Fruit fly (Drosophila melanogaster) whole organism, wandering third instar larva: ENCODE results near the gene CG33346.

Source experiments
- Abd-B ChIP-seq: fragments of >200 bp; optimal IDR thresholded peaks from 2 replicates; lab custom pipeline; 2017; ENCODE audit warnings: missing biosample characterization, missing genetic modification characterization
- CG32264 ChIP-seq: fragments of 200-800 bp; sonication (Bioruptor generic); optimal IDR thresholded peaks from 2 replicates; lab custom pipeline; 2016; ENCODE audit warnings: missing biosample characterization, missing genetic modification characterization
- CrebA ChIP-seq: fragments of 200-800 bp; sonication (Bioruptor generic); optimal IDR thresholded peaks from 2 replicates; lab custom pipeline; 2016; ENCODE audit warnings: missing biosample characterization, mild to moderate bottlenecking, missing genetic modification characterization, borderline replicate concordance
- Dfd ChIP-seq: fragments of >200 bp; optimal IDR thresholded peaks from 2 replicates; lab custom pipeline; 2017; ENCODE audit warnings: missing biosample characterization, missing genetic modification characterization
- Dif ChIP-seq: fragments of 200-275, 200-300 bp; sonication (Bioruptor generic); optimal IDR thresholded peaks from 2 replicates; lab custom pipeline; 2018; ENCODE audit warnings: missing biosample characterization, missing genetic modification characterization; ENCODE audit not compliant: partially characterized antibody
- GATAd ChIP-seq: sonication (Bioruptor generic); optimal IDR thresholded peaks from 2 replicates; lab custom pipeline; 2016; ENCODE audit warnings: missing biosample characterization, missing genetic modification characterization
- HLH106 ChIP-seq: fragments of 200-800 bp; optimal IDR thresholded peaks from 3 replicates; lab custom pipeline; 2019; ENCODE audit warnings: missing biosample characterization, mild to moderate bottlenecking, missing genetic modification characterization, moderate library complexity
- Hnf4 ChIP-seq: fragments of 200-800 bp; sonication (Bioruptor generic); optimal IDR thresholded peaks from 2 replicates; lab custom pipeline; 2016; ENCODE audit warnings: missing biosample characterization, mild to moderate bottlenecking, missing genetic modification characterization
- Hr83 ChIP-seq: fragments of 200-300 bp; sonication (Bioruptor generic); optimal IDR thresholded peaks from 2 replicates; lab custom pipeline; 2016; ENCODE audit warnings: missing biosample characterization, mild to moderate bottlenecking, missing genetic modification characterization, moderate library complexity; ENCODE audit not compliant: poor library complexity, severe bottlenecking
- Jra ChIP-seq: sonication (Bioruptor generic); optimal IDR thresholded peaks from 2 replicates; lab custom pipeline; 2016; ENCODE audit warnings: missing biosample characterization, missing genetic modification characterization
- Mio ChIP-seq: sonication (Bioruptor generic); optimal IDR thresholded peaks from 2 replicates; lab custom pipeline; 2016; ENCODE audit warnings: missing biosample characterization, missing genetic modification characterization
- Myc ChIP-seq: fragments of >200 bp; optimal IDR thresholded peaks from 2 replicates; lab custom pipeline; 2017
- N ChIP-seq: fragments of >200 bp; optimal IDR thresholded peaks from 2 replicates; lab custom pipeline; 2018; ENCODE audit warnings: missing biosample characterization, missing external identifiers, missing genetic modification characterization
- OdsH ChIP-seq: fragments of 200-800 bp; sonication (Bioruptor generic); optimal IDR thresholded peaks from 2 replicates; lab custom pipeline; 2016; ENCODE audit warnings: missing biosample characterization, mild to moderate bottlenecking, missing genetic modification characterization
- Rel ChIP-seq, 2 experiments: fragments of 200-800 bp; sonication (Bioruptor generic) in 1 of 2; optimal IDR thresholded peaks; 2 replicates in 1 of 2; 3 replicates in 1 of 2; lab custom pipeline; 2016 to 2019; ENCODE audit warnings: mild to moderate bottlenecking in 2 of 2, missing biosample characterization in 2 of 2, missing genetic modification characterization in 2 of 2, moderate library complexity in 1 of 2
- Sp1 ChIP-seq: fragments of 200-800 bp; sonication (Bioruptor generic); optimal IDR thresholded peaks from 3 replicates; lab custom pipeline; 2019; ENCODE audit warnings: missing biosample characterization, mild to moderate bottlenecking, missing genetic modification characterization, moderate library complexity
- Vsx2 ChIP-seq: fragments of 200-300, 225-300 bp; sonication (Bioruptor generic); optimal IDR thresholded peaks from 2 replicates; lab custom pipeline; 2018; ENCODE audit warnings: missing biosample characterization, missing genetic modification characterization; ENCODE audit not compliant: partially characterized antibody
- br ChIP-seq: fragments of 200-800 bp; sonication (Bioruptor generic); optimal IDR thresholded peaks from 2 replicates; lab custom pipeline; 2016; ENCODE audit warnings: missing biosample characterization, missing genetic modification characterization
- brk ChIP-seq: fragments of 200-800 bp; sonication (Bioruptor generic); optimal IDR thresholded peaks from 2 replicates; lab custom pipeline; 2016; ENCODE audit warnings: missing biosample characterization, mild to moderate bottlenecking, missing genetic modification characterization
- dl ChIP-seq, 2 experiments: fragments of 175-275, 200-275 bp in 1 of 2; fragments of 200-275 bp in 1 of 2; sonication (Bioruptor generic); optimal IDR thresholded peaks; lab custom pipeline; 2018; ENCODE audit warnings: mild to moderate bottlenecking in 2 of 2, missing biosample characterization in 2 of 2, missing genetic modification characterization in 2 of 2, moderate library complexity in 2 of 2; ENCODE audit not compliant: partially characterized antibody in 2 of 2, insufficient read depth in 1 of 2
- dmrt93B ChIP-seq: fragments of 200-800 bp; sonication (Bioruptor generic); optimal IDR thresholded peaks from 2 replicates; lab custom pipeline; 2018; ENCODE audit warnings: missing biosample characterization, mild to moderate bottlenecking, missing genetic modification characterization
- ey ChIP-seq: fragments of 200-800 bp; sonication (Bioruptor generic); optimal IDR thresholded peaks from 2 replicates; lab custom pipeline; 2016; ENCODE audit warnings: missing biosample characterization, missing genetic modification characterization
- foxo ChIP-seq, 2 experiments: fragments of 200-800 bp; sonication (Bioruptor generic); optimal IDR thresholded peaks; 2 replicates in 1 of 2; 3 replicates in 1 of 2; lab custom pipeline; 2016 to 2017; ENCODE audit warnings: missing biosample characterization in 2 of 2, missing genetic modification characterization in 2 of 2
- fru ChIP-seq: fragments of 200-800 bp; sonication (Bioruptor generic); optimal IDR thresholded peaks from 3 replicates; lab custom pipeline; 2016; ENCODE audit warnings: missing biosample characterization, mild to moderate bottlenecking, missing genetic modification characterization
- h ChIP-seq: fragments of 200-800 bp; sonication (Bioruptor generic); optimal IDR thresholded peaks from 3 replicates; lab custom pipeline; 2016; ENCODE audit warnings: missing biosample characterization, mild to moderate bottlenecking, missing genetic modification characterization
- jim ChIP-seq: fragments of 175-275, 200-325 bp; sonication (Bioruptor generic); optimal IDR thresholded peaks from 2 replicates; lab custom pipeline; 2016; ENCODE audit warnings: missing biosample characterization, mild to moderate bottlenecking, missing genetic modification characterization
- lola ChIP-seq: fragments of >200 bp; optimal IDR thresholded peaks from 2 replicates; lab custom pipeline; 2017; ENCODE audit warnings: missing biosample characterization, missing genetic modification characterization
- pan ChIP-seq: fragments of >200 bp; optimal IDR thresholded peaks from 2 replicates; lab custom pipeline; 2017
- psq ChIP-seq: fragments of 200-800 bp; sonication (Bioruptor generic); optimal IDR thresholded peaks from 3 replicates; lab custom pipeline; 2017; ENCODE audit warnings: missing biosample characterization, mild to moderate bottlenecking, missing genetic modification characterization, moderate library complexity
- rgr ChIP-seq: fragments of 200-800 bp; sonication (Bioruptor generic); optimal IDR thresholded peaks from 3 replicates; lab custom pipeline; 2016; ENCODE audit warnings: missing biosample characterization, mild to moderate bottlenecking, missing genetic modification characterization
- sage ChIP-seq: fragments of 200-800 bp; sonication (Bioruptor generic); optimal IDR thresholded peaks from 2 replicates; lab custom pipeline; 2016; ENCODE audit warnings: missing biosample characterization, mild to moderate bottlenecking, missing genetic modification characterization
- sv ChIP-seq: fragments of 200-800 bp; sonication (Bioruptor generic); optimal IDR thresholded peaks from 3 replicates; lab custom pipeline; 2016; ENCODE audit warnings: missing biosample characterization, missing genetic modification characterization
- tai ChIP-seq: sonication (Bioruptor generic); optimal IDR thresholded peaks from 2 replicates; lab custom pipeline; 2016; ENCODE audit warnings: missing biosample characterization, missing genetic modification characterization
- usp ChIP-seq: fragments of >200 bp; optimal IDR thresholded peaks from 2 replicates; lab custom pipeline; 2017; ENCODE audit warnings: missing biosample characterization, missing genetic modification characterization
- woc ChIP-seq: sonication (Bioruptor generic); optimal IDR thresholded peaks from 2 replicates; lab custom pipeline; 2016; ENCODE audit warnings: missing biosample characterization, mild to moderate bottlenecking, missing genetic modification characterization

CG33346 gene

DNA sequence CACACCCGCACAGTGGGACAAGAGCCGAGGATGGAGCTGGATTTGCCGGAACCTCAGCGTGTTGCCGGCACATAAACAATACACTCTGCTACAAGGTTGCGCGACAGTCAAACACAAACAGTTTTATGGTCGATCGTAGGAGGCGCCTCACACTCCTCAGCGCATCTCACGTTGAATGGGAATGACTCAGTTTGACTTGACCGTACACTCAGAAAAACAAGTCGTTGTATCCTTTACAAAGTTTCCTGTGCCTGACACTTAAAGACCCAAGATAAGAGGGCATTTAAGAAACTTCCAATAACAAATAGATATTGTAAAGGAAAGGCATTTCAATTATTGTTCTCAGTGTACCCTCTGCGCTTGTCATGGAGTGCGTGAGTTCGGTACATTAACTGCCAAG is 37.3 kb upstream of the CG33346 start (continued):
- TF ChIP-seq Myc (lab: Kevin White, UChicago) (no peak), foxo (GFP tag; optimal IDR thresholded peaks at IDR 0.05; lab: Kevin White, UChicago) (peak in 1 of 2 experiments; percentile 52), Abd-B (no peak), tai (GFP tag; lab: Kevin White, UChicago) (no peak), sage (no peak), Sp1 (GFP tag; lab: Kevin White, UChicago) (no peak)

DNA sequence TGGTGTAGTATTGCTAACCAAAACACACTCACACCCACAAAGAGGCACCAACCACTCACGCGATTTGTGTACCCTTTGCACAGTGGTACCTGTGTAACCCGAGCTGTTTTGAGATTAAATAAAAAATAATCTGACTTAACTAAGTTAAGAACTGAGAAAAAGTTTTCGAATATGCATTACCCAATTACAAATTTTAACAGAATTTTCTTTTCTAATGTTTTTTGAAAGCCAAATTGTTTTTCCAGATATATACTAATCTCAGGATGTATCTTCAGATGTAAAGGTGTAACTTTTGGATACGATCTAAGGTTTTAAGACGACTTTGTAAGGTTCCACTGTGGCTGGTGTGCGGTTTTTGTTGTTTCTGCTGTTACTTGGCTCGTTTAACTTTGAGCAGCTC is 35.3 kb upstream of the CG33346 start:
- TF ChIP-seq HLH106 (tag; lab: Kevin White, UChicago) (peak; percentile 56), woc (GFP tag; lab: Kevin White, UChicago) (peak; percentile 36), h (GFP tag; lab: Kevin White, UChicago) (peak; percentile 59), Hr83 (GFP tag; lab: Kevin White, UChicago) (no peak), N (GFP tag; lab: Kevin White, UChicago) (no peak), fru (GFP tag; lab: Kevin White, UChicago) (peak; percentile 69), Jra (GFP tag; lab: Kevin White, UChicago) (peak; percentile 4), sv (no peak), usp (no peak), dl (GFP tag; optimal IDR thresholded peaks at IDR 0.05; lab: Kevin White, UChicago; ENCODE audit: insufficient read depth in 1 of 2, partially characterized antibody in 2 of 2) (no peak), OdsH (GFP tag; lab: Kevin White, UChicago) (peak; percentile 53), dmrt93B (GFP tag; lab: Kevin White, UChicago) (peak; percentile 19), CrebA (GFP tag; lab: Kevin White, UChicago) (no peak), br (GFP tag; lab: Kevin White, UChicago) (peak; percentile 66), pan (no peak), Sp1 (GFP tag; lab: Kevin White, UChicago) (peak; percentile 41), lola (no peak), Vsx2 (GFP tag; lab: Kevin White, UChicago) (no peak), Hnf4 (peak; percentile 45), Dfd (GFP tag; lab: Kevin White, UChicago) (no peak), psq (peak; percentile 0), foxo (GFP tag; optimal IDR thresholded peaks at IDR 0.05; lab: Kevin White, UChicago) (peak in 1 of 2 experiments; percentile 62), tai (GFP tag; lab: Kevin White, UChicago) (peak; percentile 26), ey (GFP tag; lab: Kevin White, UChicago) (peak; percentile 62), rgr (GFP tag; lab: Kevin White, UChicago) (peak; percentile 54), sage (no peak)

DNA sequence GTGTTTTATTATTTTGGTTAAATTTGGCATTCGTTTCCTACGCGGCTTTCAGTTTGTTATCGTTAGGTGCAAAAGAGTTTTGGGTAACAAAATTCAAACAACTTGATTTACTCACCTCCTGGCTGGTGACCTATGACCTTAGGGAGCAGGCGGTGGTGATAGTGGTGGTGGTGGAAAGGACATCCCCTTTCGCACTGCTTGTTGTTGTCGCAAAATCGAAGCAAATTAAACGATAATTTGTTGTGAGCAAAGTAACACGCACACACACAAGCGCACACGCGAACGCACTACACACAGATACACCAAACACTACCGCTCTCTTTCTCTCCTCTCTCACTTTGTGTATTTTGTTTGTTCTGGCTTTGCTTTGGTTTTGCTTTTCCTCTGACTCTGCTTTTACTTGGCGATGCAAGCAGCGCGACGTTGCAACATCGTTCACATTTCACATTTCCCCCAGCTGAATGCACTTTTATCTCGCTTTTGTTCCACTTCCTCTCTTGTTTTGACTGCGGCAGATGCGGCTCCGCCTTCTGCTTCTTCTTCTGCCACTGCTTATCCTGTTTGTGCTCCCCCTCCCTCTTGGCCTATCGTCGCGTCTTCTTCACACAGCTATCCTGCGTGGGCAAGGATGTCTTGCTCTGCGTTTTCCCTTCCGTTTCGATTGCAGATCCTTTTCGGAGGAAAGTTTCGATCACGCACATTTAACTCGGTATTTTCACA is 34.6 kb upstream of the CG33346 start:
- TF ChIP-seq psq (peak; percentile 95), br (GFP tag; lab: Kevin White, UChicago) (no peak), fru (GFP tag; lab: Kevin White, UChicago) (peak; percentile 84)
- TF ChIP-seq, all 38 proteins: peak for 2

DNA sequence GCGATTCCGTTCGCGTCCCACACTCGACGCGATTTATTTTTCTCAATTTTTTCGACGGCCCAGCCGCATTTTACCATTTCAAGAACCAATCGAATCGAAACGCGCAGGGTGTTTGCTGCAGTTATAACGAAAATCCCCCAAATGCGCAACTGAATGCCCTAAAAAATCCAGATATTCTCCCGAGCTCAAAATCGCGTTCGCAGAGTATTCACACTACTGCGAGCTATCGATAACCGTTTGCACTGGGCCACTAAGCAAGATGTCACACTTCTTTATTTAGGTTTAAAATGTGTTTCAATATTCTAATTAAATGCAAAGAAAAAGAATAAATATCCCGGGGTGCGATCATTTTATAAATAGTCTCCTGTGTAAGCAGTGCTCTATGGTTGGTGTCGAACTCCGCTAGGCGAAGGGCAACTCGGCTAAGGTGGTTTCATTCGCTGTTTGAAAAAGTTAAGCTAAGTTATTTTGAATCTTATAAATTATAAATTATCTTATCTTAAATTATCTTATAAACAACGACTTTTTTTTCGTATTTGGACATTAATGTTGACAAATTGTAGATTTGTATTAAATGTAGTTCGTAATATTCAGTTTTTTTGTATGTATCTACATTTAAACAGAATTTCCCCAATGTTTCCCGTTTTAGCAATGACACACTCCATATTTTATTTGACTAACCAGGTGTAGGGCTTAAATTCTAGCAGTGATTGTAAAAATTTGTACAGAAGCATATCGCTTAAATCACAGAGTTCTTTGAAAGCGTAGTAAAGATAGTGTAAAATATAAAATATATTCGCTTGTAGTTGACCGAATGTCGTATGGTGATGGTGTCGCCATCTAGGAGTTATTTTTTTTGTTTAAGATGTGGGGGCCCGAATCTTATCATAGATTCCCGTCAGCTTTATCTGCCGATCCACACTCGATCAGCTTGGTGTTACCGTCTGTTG is 33.8 kb upstream of the CG33346 start, which contains the start of gene CG10011:
Gene CG10011, minus strand, starts transcription at position 119 of the 950 bp plus-strand sequence.
- TF ChIP-seq pan (no peak), Dif (GFP tag; lab: Kevin White, UChicago) (no peak), HLH106 (tag; lab: Kevin White, UChicago) (no peak), br (GFP tag; lab: Kevin White, UChicago) (no peak), GATAd (GFP tag; lab: Kevin White, UChicago) (no peak), lola (no peak), Jra (GFP tag; lab: Kevin White, UChicago) (no peak), CG32264 (GFP tag; lab: Kevin White, UChicago) (no peak), h (GFP tag; lab: Kevin White, UChicago) (peak; percentile 11), brk (GFP tag; lab: Kevin White, UChicago) (no peak), OdsH (GFP tag; lab: Kevin White, UChicago) (no peak), sv (no peak), ey (GFP tag; lab: Kevin White, UChicago) (no peak), CrebA (GFP tag; lab: Kevin White, UChicago) (no peak), jim (GFP tag; lab: Kevin White, UChicago) (no peak), foxo (GFP tag; optimal IDR thresholded peaks at IDR 0.05; lab: Kevin White, UChicago) (peak in 1 of 2 experiments; percentile 6), fru (GFP tag; lab: Kevin White, UChicago) (no peak), Rel (GFP tag; optimal IDR thresholded peaks at IDR 0.05; lab: Kevin White, UChicago) (no peak), Rel (tag; optimal IDR thresholded peaks at IDR 0.05; lab: Kevin White, UChicago) (peak; percentile 99), rgr (GFP tag; lab: Kevin White, UChicago) (peak; percentile 13), Sp1 (GFP tag; lab: Kevin White, UChicago) (no peak), N (GFP tag; lab: Kevin White, UChicago) (no peak), Myc (lab: Kevin White, UChicago) (peak; percentile 24), Mio (GFP tag; lab: Kevin White, UChicago) (no peak), tai (GFP tag; lab: Kevin White, UChicago) (no peak), psq (peak; percentile 77), Hnf4 (no peak)
